Fruit fly (Drosophila melanogaster): ENCODE data around the gene CTCF.

The CTCF gene

DNA sequence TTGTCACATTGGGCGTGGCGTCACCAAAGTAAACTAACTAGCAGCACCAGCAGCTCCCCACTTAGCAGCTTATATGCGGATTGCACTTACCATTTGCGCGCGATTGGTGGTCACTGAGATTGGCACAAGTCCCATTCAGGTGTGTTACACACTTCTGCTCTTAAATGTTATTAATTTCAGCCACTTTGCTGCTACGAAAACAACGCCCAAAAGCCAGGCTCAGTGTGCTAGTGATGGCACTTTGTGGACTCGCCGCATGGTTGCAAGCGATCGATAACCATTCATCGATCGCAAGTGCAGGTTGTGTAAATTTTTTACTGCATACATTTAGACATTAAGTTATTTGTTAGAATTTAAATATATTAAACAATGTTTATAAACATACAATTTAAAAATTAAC lies 21.5 kb downstream of the CTCF start, which contains the start of the genes wrm1 and wrm2:
Gene wrm1, minus strand, starts transcription at position 237 of the 400 bp plus-strand sequence.
Gene wrm2, minus strand, starts transcription at position 237 of the 400 bp plus-strand sequence.
- TF ChIP-seq Hr96 (GFP tag; optimal IDR thresholded peaks at IDR 0.05) (no peak), CG5204 (GFP tag; optimal IDR thresholded peaks at IDR 0.05) (no peak), Mnt (GFP tag; optimal IDR thresholded peaks at IDR 0.05) (peak; percentile 55), CG1620 (GFP tag; optimal IDR thresholded peaks at IDR 0.05) (no peak), CG14711 (tag; optimal IDR thresholded peaks at IDR 0.05) (peak; percentile 5), cic (GFP tag; optimal IDR thresholded peaks at IDR 0.05) (no peak), bab1 (GFP tag; optimal IDR thresholded peaks at IDR 0.05) (peak; percentile 52), ovo (GFP tag; optimal IDR thresholded peaks at IDR 0.05) (no peak), Crg-1 (GFP tag; optimal IDR thresholded peaks at IDR 0.05) (no peak), cnc (optimal IDR thresholded peaks at IDR 0.05) (no peak), CG12768 (GFP tag; optimal IDR thresholded peaks at IDR 0.05) (no peak), CG7045 (GFP tag; optimal IDR thresholded peaks at IDR 0.05) (no peak), CG33017 (tag; optimal IDR thresholded peaks at IDR 0.05) (no peak), pad (GFP tag; optimal IDR thresholded peaks at IDR 0.05) (no peak)

- TF ChIP-seq ovo (GFP tag; optimal IDR thresholded peaks at IDR 0.05), result peak; percentile 80
- no peak for TF ChIP-seq Hr96 (GFP tag; optimal IDR thresholded peaks at IDR 0.05)
- TF ChIP-seq CG11617 (GFP tag; optimal IDR thresholded peaks at IDR 0.05), result peak; percentile 96
- TF ChIP-seq CG5204 (GFP tag; optimal IDR thresholded peaks at IDR 0.05), result no peak
- peak; percentile 96 for TF ChIP-seq CG7101 (tag; optimal IDR thresholded peaks at IDR 0.05)
- no peak for TF ChIP-seq toe (GFP tag; optimal IDR thresholded peaks at IDR 0.05)
- TF ChIP-seq cnc (optimal IDR thresholded peaks at IDR 0.05), result no peak
- peak; percentile 86 for TF ChIP-seq bab1 (GFP tag; optimal IDR thresholded peaks at IDR 0.05)
- TF ChIP-seq kay (GFP tag; ENCODE audit: borderline replicate concordance), result no peak
- TF ChIP-seq Mnt (GFP tag; optimal IDR thresholded peaks at IDR 0.05), result peak; percentile 70
- TF ChIP-seq CG33017 (tag; optimal IDR thresholded peaks at IDR 0.05), result peak; percentile 93
- TF ChIP-seq CG1620 (GFP tag; optimal IDR thresholded peaks at IDR 0.05), result peak; percentile 75
- peak; percentile 69 for TF ChIP-seq cic (GFP tag; optimal IDR thresholded peaks at IDR 0.05)
- TF ChIP-seq CG14711 (tag; optimal IDR thresholded peaks at IDR 0.05), result peak; percentile 99
- TF ChIP-seq Crg-1 (GFP tag; optimal IDR thresholded peaks at IDR 0.05), result peak; percentile 80
- TF ChIP-seq pad (GFP tag; optimal IDR thresholded peaks at IDR 0.05), result peak; percentile 69
- peak; percentile 88 for TF ChIP-seq tj (GFP tag; optimal IDR thresholded peaks at IDR 0.05)
- TF ChIP-seq Clk (GFP tag; optimal IDR thresholded peaks at IDR 0.05), result peak; percentile 51
- peak; percentile 90 for TF ChIP-seq CG7045 (GFP tag; optimal IDR thresholded peaks at IDR 0.05)
- TF ChIP-seq CG12768 (GFP tag; optimal IDR thresholded peaks at IDR 0.05), result peak; percentile 90
These were observed 27.8 kb downstream of the CTCF start, which contains the start of the genes mrva, CG42307 and mus312 for dm6 chr3L:7328567-7329253. TSS of gene mrva (minus strand) at chr3L:7328842. TSS of gene CG42307 (plus strand) at chr3L:7329132. TSS of gene mus312 (plus strand) at chr3L:7329132.

DNA sequence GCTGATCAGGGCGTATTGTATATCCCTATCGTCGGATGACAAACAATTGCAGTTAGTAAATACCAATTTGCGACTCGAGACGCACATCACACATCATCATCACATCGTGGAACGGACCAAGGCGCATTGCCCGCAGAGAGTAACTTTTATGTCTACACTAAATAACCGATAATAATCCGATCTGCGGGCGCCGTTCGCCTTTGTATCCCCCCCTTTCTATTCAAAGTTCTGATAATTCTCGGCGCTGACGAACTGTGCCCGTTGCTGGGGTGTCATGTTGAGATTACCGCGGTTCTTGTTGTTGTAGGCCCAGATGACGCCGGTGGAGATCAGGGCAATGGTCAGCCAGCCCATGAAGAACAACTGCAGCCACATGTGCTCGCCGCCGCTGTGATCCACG lies 29.8 kb downstream of the CTCF start:
- TF ChIP-seq CG14711 (tag; optimal IDR thresholded peaks at IDR 0.05) (no peak), bab1 (GFP tag; optimal IDR thresholded peaks at IDR 0.05) (no peak), CG12768 (GFP tag; optimal IDR thresholded peaks at IDR 0.05) (no peak), tj (GFP tag; optimal IDR thresholded peaks at IDR 0.05) (no peak), Crg-1 (GFP tag; optimal IDR thresholded peaks at IDR 0.05) (no peak), CG5204 (GFP tag; optimal IDR thresholded peaks at IDR 0.05) (no peak), Clk (GFP tag; optimal IDR thresholded peaks at IDR 0.05) (no peak)

DNA sequence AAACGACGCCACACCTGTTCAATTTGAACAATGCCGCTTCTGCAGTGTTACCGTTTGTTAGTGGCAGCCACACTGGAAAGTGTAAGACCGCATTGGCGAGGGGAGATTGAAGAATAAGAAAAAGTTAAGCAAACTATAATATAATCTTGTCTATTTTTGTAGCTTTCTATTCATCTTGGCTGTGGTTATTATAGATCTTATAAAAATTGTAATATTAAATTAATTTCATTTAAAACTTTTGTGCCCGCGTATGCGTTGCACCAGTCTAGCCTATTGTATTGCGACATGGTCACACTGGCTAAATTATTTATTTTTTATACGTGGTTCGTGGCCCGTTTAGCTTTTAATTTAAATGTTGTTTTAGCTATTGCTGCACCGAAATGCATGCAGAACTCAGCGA lies 33.2 kb downstream of the CTCF start, which contains the start of the genes RhoGEF4 and Rint1:
Gene RhoGEF4, minus strand, starts transcription at position 64 of the 400 bp plus-strand sequence.
Gene Rint1, plus strand, starts transcription at position 272 of the 400 bp plus-strand sequence.
- peak; percentile 15 for TF ChIP-seq ovo (GFP tag; optimal IDR thresholded peaks at IDR 0.05)
- TF ChIP-seq Mnt (GFP tag; optimal IDR thresholded peaks at IDR 0.05), result peak; percentile 44
- no peak for TF ChIP-seq CG7045 (GFP tag; optimal IDR thresholded peaks at IDR 0.05)
- no peak for TF ChIP-seq Hr96 (GFP tag; optimal IDR thresholded peaks at IDR 0.05)
- TF ChIP-seq CG7101 (tag; optimal IDR thresholded peaks at IDR 0.05), result peak; percentile 75
- TF ChIP-seq CG33017 (tag; optimal IDR thresholded peaks at IDR 0.05), result no peak
- TF ChIP-seq Clk (GFP tag; optimal IDR thresholded peaks at IDR 0.05), result no peak
- TF ChIP-seq cic (GFP tag; optimal IDR thresholded peaks at IDR 0.05), result peak; percentile 13
- TF ChIP-seq CG14711 (tag; optimal IDR thresholded peaks at IDR 0.05), result peak; percentile 66
- TF ChIP-seq pad (GFP tag; optimal IDR thresholded peaks at IDR 0.05), result peak; percentile 14
- TF ChIP-seq Crg-1 (GFP tag; optimal IDR thresholded peaks at IDR 0.05), result peak; percentile 38
- TF ChIP-seq CG1620 (GFP tag; optimal IDR thresholded peaks at IDR 0.05), result peak; percentile 44
- peak; percentile 13 for TF ChIP-seq toe (GFP tag; optimal IDR thresholded peaks at IDR 0.05)
- TF ChIP-seq cnc (optimal IDR thresholded peaks at IDR 0.05), result no peak
- no peak for TF ChIP-seq kay (GFP tag; ENCODE audit: borderline replicate concordance)
- peak; percentile 36 for TF ChIP-seq CG11617 (GFP tag; optimal IDR thresholded peaks at IDR 0.05)
- TF ChIP-seq CG5204 (GFP tag; optimal IDR thresholded peaks at IDR 0.05), result no peak
- TF ChIP-seq bab1 (GFP tag; optimal IDR thresholded peaks at IDR 0.05), result peak; percentile 17
- TF ChIP-seq tj (GFP tag; optimal IDR thresholded peaks at IDR 0.05), result peak; percentile 27
- peak; percentile 4 for TF ChIP-seq CG12768 (GFP tag; optimal IDR thresholded peaks at IDR 0.05)

- TF ChIP-seq cnc (optimal IDR thresholded peaks at IDR 0.05) (no peak), CG1620 (GFP tag; optimal IDR thresholded peaks at IDR 0.05) (no peak), Hr96 (GFP tag; optimal IDR thresholded peaks at IDR 0.05) (no peak), tj (GFP tag; optimal IDR thresholded peaks at IDR 0.05) (no peak), CG12768 (GFP tag; optimal IDR thresholded peaks at IDR 0.05) (no peak), CG7101 (tag; optimal IDR thresholded peaks at IDR 0.05) (no peak), pad (GFP tag; optimal IDR thresholded peaks at IDR 0.05) (no peak), CG7045 (GFP tag; optimal IDR thresholded peaks at IDR 0.05) (no peak)
These were observed 36.7 kb downstream of the CTCF start, which contains the start of gene CG8607 for dm6 chr3L:7319768-7320167. TSS of gene CG8607 (plus strand) at chr3L:7320068.
